Fruit fly (Drosophila melanogaster) whole organism, pupa: Measurements from ENCODE around the gene CAHbeta.

Source experiments
- CG13204 ChIP-seq: fragments of 200-800 bp; sonication (Bioruptor generic); optimal IDR thresholded peaks from 2 replicates; lab custom pipeline; 2018; ENCODE audit warnings: missing biosample characterization, mild to moderate bottlenecking, missing genetic modification characterization, moderate library complexity
- CG15710 ChIP-seq: fragments of 200-800 bp; sonication (Bioruptor generic); optimal IDR thresholded peaks from 2 replicates; lab custom pipeline; 2018; ENCODE audit warnings: missing biosample characterization, mild to moderate bottlenecking, missing genetic modification characterization, moderate library complexity
- CG17806 ChIP-seq: fragments of 200-800 bp; sonication (Bioruptor generic); optimal IDR thresholded peaks from 2 replicates; lab custom pipeline; 2018; ENCODE audit warnings: missing biosample characterization, mild to moderate bottlenecking, missing genetic modification characterization, moderate library complexity
- CG32121 ChIP-seq: fragments of 200-800 bp; sonication (Bioruptor generic); IDR thresholded peaks from 2 replicates; pipeline ENCODE4 v1.3.6; 2022; ENCODE audit warnings: missing biosample characterization, missing genetic modification characterization
- Ets98B ChIP-seq: fragments of 200-800 bp; sonication (Bioruptor generic); IDR thresholded peaks from 2 replicates; pipeline ENCODE4 v1.3.6; 2022; ENCODE audit warnings: missing biosample characterization, missing genetic modification characterization
- Pif1B ChIP-seq: fragments of 200-800 bp; sonication (Bioruptor generic); optimal IDR thresholded peaks from 3 replicates; lab custom pipeline; 2016; ENCODE audit warnings: missing biosample characterization, missing genetic modification characterization
- gl ChIP-seq: fragments of 200-800 bp; sonication (Bioruptor generic); optimal IDR thresholded peaks from 2 replicates; lab custom pipeline; 2018; ENCODE audit warnings: missing biosample characterization, mild to moderate bottlenecking, missing genetic modification characterization

DNA sequence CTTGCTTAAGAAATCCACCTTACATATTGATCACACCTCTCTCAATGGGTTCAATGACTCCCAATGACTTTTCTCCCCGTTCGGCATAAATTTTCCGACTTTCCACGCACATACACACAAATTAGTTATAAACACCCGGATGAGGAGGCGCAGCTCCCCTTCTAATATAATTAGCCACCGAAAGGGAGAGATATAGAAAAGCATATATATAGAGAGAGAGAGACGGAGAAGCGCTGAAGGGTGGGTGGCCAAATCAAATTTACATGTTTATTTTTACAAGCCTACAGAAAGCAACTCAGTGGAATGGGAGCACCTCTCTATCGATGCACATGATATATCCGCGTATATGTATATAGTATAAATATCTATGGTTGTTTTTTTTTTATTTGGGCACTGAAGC, 48.0 kb downstream of the CAHbeta start:
- no peak for TF ChIP-seq Pif1B (GFP tag; lab: Kevin White, UChicago)
- no peak for TF ChIP-seq Ets98B (GFP tag; lab: Robert Waterston, UW)
- no peak for TF ChIP-seq CG13204 (GFP tag; lab: Kevin White, UChicago)
- TF ChIP-seq CG32121: no peak
- no peak for TF ChIP-seq CG15710 (tag; lab: Kevin White, UChicago)
- no peak for TF ChIP-seq gl (tag; lab: Kevin White, UChicago)
- TF ChIP-seq CG17806 (tag; lab: Kevin White, UChicago): no peak
